Fruit fly (Drosophila melanogaster): ENCODE data around the gene Ype.

Gene Ype

DNA sequence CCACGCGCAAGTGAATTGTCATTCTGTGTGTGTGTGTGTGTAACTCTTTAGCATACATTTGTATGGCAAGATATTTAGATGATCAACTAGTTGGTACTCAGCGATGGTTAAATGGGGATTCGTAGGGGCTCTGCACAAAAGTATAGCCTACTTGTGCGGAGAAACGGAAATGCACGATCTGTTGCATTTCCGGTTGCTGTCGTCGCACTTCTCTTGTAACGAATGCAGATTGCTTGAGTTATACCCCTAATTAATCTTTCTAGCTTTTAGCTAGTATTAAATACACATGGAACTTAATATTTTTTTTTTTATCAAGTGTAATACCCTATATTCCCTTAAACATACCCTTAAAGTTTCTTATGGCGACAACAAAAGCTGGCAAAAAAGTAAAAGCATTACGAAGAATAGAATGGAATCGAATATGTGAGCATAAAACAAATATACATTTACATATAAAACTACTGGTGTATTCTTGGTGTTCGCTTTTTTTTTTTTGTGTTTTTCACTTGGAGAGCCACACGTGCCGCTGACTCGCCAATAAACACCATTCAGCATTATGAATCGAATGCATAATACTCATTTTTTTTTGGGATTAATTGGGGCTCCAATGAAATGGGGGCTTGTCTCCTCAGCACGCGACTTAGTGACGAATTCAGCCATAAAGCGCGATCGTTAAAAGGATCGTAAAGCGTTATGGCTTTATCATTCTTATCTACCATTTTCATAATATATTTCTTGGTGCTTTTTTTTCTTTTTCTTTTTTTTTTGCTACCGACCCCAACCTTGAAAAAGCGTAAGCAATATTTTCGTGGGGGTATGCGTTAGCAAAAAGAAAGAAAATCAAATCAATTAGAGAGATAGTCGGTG, 4.2 kb upstream of the Ype start:
- TF ChIP-seq CG34406 (GFP tag; optimal IDR thresholded peaks at IDR 0.05) (no peak), Blimp-1 (GFP tag; optimal IDR thresholded peaks at IDR 0.05) (no peak), Hr38 (GFP tag; optimal IDR thresholded peaks at IDR 0.05) (no peak), Met (GFP tag; optimal IDR thresholded peaks at IDR 0.05) (no peak), dac (GFP tag; optimal IDR thresholded peaks at IDR 0.05) (no peak), vri (GFP tag; optimal IDR thresholded peaks at IDR 0.05) (peak; percentile 19), CG3919 (GFP tag; optimal IDR thresholded peaks at IDR 0.05) (peak; percentile 73), CG7368 (GFP tag; optimal IDR thresholded peaks at IDR 0.05) (no peak), Smox (GFP tag; optimal IDR thresholded peaks at IDR 0.05) (no peak), Ets96B (tag; optimal IDR thresholded peaks at IDR 0.05) (no peak), net (GFP tag; optimal IDR thresholded peaks at IDR 0.05) (peak; percentile 15), fd85E (GFP tag; optimal IDR thresholded peaks at IDR 0.05) (no peak), CG3032 (tag; optimal IDR thresholded peaks at IDR 0.05) (no peak), salr (GFP tag; optimal IDR thresholded peaks at IDR 0.05) (no peak), dsx (GFP tag; optimal IDR thresholded peaks at IDR 0.05; ENCODE audit: poor library complexity, severe bottlenecking) (no peak), Sox15 (GFP tag; optimal IDR thresholded peaks at IDR 0.05) (no peak), eg (GFP tag; IDR thresholded peaks at IDR 0.05) (no peak; the same call in 2 of the 3 replicates), Sox102F (GFP tag; optimal IDR thresholded peaks at IDR 0.05) (no peak), Eip78C (GFP tag) (peak; percentile 69), CG6163 (GFP tag; IDR thresholded peaks at IDR 0.05) (0 out of 3 replicates have a peak, but pooled peaks have one; percentile 35), Hr39 (GFP tag; optimal IDR thresholded peaks at IDR 0.05) (no peak), CG6854 (GFP tag; optimal IDR thresholded peaks at IDR 0.05) (no peak), OdsH (GFP tag; optimal IDR thresholded peaks at IDR 0.05) (no peak), CG10631 (GFP tag; optimal IDR thresholded peaks at IDR 0.05) (no peak), CG1621 (tag; optimal IDR thresholded peaks at IDR 0.05) (no peak), CG31627 (GFP tag; optimal IDR thresholded peaks at IDR 0.05) (no peak), CG15336 (GFP tag; IDR thresholded peaks at IDR 0.05) (no peak), lz (GFP tag; optimal IDR thresholded peaks at IDR 0.05) (no peak), Gug (GFP tag; IDR thresholded peaks at IDR 0.05) (no peak; the same call in 1 of the 2 replicates), CG6276 (GFP tag; optimal IDR thresholded peaks at IDR 0.05) (no peak), achi (GFP tag; optimal IDR thresholded peaks at IDR 0.05) (peak; percentile 7), Hr4 (GFP tag; optimal IDR thresholded peaks at IDR 0.05) (peak; percentile 2), Eip75B (GFP tag; optimal IDR thresholded peaks at IDR 0.05) (no peak), Eip93F (GFP tag; optimal IDR thresholded peaks at IDR 0.05) (no peak), CG8632 (GFP tag; optimal IDR thresholded peaks at IDR 0.05) (peak; percentile 21), spab (GFP tag; optimal IDR thresholded peaks at IDR 0.05) (no peak), Ets21C (GFP tag; optimal IDR thresholded peaks at IDR 0.05) (no peak), CG8319 (GFP tag; optimal IDR thresholded peaks at IDR 0.05) (no peak), CG8119 (GFP tag; IDR thresholded peaks at IDR 0.05) (no peak), CG11294 (GFP tag; IDR thresholded peaks at IDR 0.05) (no peak), pdm3 (GFP tag; optimal IDR thresholded peaks at IDR 0.05) (no peak), CG4318 (GFP tag; optimal IDR thresholded peaks at IDR 0.05) (no peak), fkh (GFP tag; optimal IDR thresholded peaks at IDR 0.05) (no peak), svp (GFP tag) (no peak), acj6 (GFP tag; optimal IDR thresholded peaks at IDR 0.05) (no peak), CG11762 (GFP tag; optimal IDR thresholded peaks at IDR 0.05; ENCODE audit: insufficient read depth) (no peak), CG32006 (GFP tag; optimal IDR thresholded peaks at IDR 0.05) (peak; percentile 17), CG11902 (GFP tag; optimal IDR thresholded peaks at IDR 0.05) (no peak), CG16779 (tag; optimal IDR thresholded peaks at IDR 0.05) (no peak), topi (GFP tag; optimal IDR thresholded peaks at IDR 0.05) (no peak), CG10669 (GFP tag; optimal IDR thresholded peaks at IDR 0.05) (peak; percentile 11)
